Worm (Caenorhabditis elegans): ENCODE results near the gene sams-4.

DNA sequence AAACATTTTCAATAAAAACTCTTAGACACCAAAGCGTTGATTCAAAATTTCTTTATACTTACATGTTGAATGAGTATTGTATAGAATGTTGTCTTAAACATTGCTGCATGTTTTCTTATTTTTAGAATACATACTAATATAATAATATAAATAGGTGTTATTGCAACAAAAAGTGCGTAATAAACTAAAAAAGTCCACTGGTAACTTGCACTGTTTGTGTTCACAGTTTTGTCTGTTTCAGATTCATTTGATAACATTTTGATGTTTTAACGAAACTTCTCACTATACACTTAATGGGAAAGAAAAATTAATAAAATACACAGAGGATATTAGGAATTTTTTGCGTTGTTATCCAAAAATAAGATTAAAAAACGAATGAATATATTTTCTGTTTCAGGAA lies 27.7 kb upstream of the sams-4 start, which contains the start of gene srv-19:
- no peak for TF ChIP-seq lsy-2 (tag; optimal IDR thresholded peaks at IDR 0.05)
- no peak for TF ChIP-seq nhr-77 (tag; optimal IDR thresholded peaks at IDR 0.05)
- no peak for TF ChIP-seq fkh-10 (GFP tag; optimal IDR thresholded peaks at IDR 0.05)
- no peak for TF ChIP-seq lin-13 (GFP tag; optimal IDR thresholded peaks at IDR 0.05)
- TF ChIP-seq elt-2 (tag; optimal IDR thresholded peaks at IDR 0.05), result no peak
- no peak for TF ChIP-seq nhr-84 (tag; optimal IDR thresholded peaks at IDR 0.05)
